Fruit fly (Drosophila melanogaster) whole organism, adult: ENCODE measurements around the gene chrb.

ENCODE experiments used
- CG12768 ChIP-seq: fragments of 200-800 bp; sonication (Bioruptor generic); optimal IDR thresholded peaks from 2 replicates; lab custom pipeline; 2017; ENCODE audit warnings: missing biosample characterization, missing genetic modification characterization, mild to moderate bottlenecking, moderate library complexity, missing genetic modification reagents
- CG5204 ChIP-seq: fragments of 200-800 bp; sonication (Bioruptor generic); optimal IDR thresholded peaks from 2 replicates; lab custom pipeline; 2016; ENCODE audit warnings: missing biosample characterization, missing genetic modification characterization
- Clk ChIP-seq: fragments of 200-800 bp; sonication (Bioruptor generic); optimal IDR thresholded peaks from 2 replicates; lab custom pipeline; 2017; ENCODE audit warnings: missing biosample characterization, missing genetic modification characterization
- Hr96 ChIP-seq: fragments of 200-800 bp; sonication (Bioruptor generic); optimal IDR thresholded peaks from 2 replicates; lab custom pipeline; 2016; ENCODE audit warnings: missing biosample characterization, missing genetic modification characterization
- bab1 ChIP-seq: fragments of 200-800 bp; sonication (Bioruptor generic); optimal IDR thresholded peaks from 3 replicates; lab custom pipeline; 2019; ENCODE audit warnings: missing biosample characterization, mild to moderate bottlenecking, missing genetic modification characterization, moderate library complexity
- cnc ChIP-seq, 2 experiments: fragments of >200 bp; optimal IDR thresholded peaks; 2 replicates each; lab custom pipeline; 2017
- kay ChIP-seq: fragments of 200-800 bp; sonication (Bioruptor generic); peaks from one replicate; lab custom pipeline; 2016; ENCODE audit warnings: missing biosample characterization, missing genetic modification characterization, borderline replicate concordance
- ovo ChIP-seq: fragments of 200-800 bp; sonication (Bioruptor generic); optimal IDR thresholded peaks from 2 replicates; lab custom pipeline; 2016; ENCODE audit warnings: missing biosample characterization, missing genetic modification characterization
- pad ChIP-seq: fragments of 200-800 bp; sonication (Bioruptor generic); optimal IDR thresholded peaks from 3 replicates; lab custom pipeline; 2017; ENCODE audit warnings: missing biosample characterization, missing genetic modification characterization, mild to moderate bottlenecking, moderate library complexity, missing genetic modification reagents
- tj ChIP-seq: fragments of 200-800 bp; sonication (Bioruptor generic); optimal IDR thresholded peaks from 3 replicates; lab custom pipeline; 2017; ENCODE audit warnings: missing biosample characterization, mild to moderate bottlenecking, missing genetic modification characterization, moderate library complexity

DNA sequence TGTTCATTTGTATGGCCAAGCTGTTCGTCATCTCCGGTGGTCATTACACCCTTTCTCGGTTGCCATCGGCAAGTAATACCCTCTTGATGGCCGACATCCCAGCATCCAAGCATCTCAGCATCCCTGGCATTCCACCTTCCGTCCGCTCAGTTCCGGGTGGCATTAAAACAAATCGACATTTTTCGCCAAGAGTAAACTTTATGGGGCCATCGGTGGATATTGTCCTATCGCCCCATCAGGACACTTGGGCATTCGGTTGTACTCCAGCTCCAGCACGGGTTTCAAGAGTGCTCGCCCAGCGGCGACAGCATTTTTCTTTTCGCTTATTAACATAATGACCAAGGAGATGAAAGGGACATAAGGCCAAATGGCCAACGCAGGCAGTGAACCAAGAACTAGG, 47.1 kb upstream of the chrb start:
- TF ChIP-seq tj (GFP tag; lab: Kevin White, UChicago), result no peak
- no peak for TF ChIP-seq CG12768 (GFP tag; lab: Kevin White, UChicago)
- no peak for TF ChIP-seq Clk (GFP tag; lab: Kevin White, UChicago)
- no peak for TF ChIP-seq ovo (GFP tag; lab: Kevin White, UChicago)
- no peak for TF ChIP-seq CG5204 (GFP tag; lab: Kevin White, UChicago)
- no peak for TF ChIP-seq pad (GFP tag; lab: Kevin White, UChicago)
- TF ChIP-seq bab1 (GFP tag; lab: Kevin White, UChicago), result no peak
- TF ChIP-seq cnc (optimal IDR thresholded peaks at IDR 0.05; lab: Kevin White, UChicago), result no peak
- TF ChIP-seq Hr96 (GFP tag; lab: Kevin White, UChicago), result no peak
- TF ChIP-seq kay (GFP tag; lab: Kevin White, UChicago), result no peak
